Fruit fly (Drosophila melanogaster): Measurements from ENCODE around the gene app.
A peak's percentile ranks its signal among the peaks of the same experiment; 100 is the strongest.

Gene app

DNA sequence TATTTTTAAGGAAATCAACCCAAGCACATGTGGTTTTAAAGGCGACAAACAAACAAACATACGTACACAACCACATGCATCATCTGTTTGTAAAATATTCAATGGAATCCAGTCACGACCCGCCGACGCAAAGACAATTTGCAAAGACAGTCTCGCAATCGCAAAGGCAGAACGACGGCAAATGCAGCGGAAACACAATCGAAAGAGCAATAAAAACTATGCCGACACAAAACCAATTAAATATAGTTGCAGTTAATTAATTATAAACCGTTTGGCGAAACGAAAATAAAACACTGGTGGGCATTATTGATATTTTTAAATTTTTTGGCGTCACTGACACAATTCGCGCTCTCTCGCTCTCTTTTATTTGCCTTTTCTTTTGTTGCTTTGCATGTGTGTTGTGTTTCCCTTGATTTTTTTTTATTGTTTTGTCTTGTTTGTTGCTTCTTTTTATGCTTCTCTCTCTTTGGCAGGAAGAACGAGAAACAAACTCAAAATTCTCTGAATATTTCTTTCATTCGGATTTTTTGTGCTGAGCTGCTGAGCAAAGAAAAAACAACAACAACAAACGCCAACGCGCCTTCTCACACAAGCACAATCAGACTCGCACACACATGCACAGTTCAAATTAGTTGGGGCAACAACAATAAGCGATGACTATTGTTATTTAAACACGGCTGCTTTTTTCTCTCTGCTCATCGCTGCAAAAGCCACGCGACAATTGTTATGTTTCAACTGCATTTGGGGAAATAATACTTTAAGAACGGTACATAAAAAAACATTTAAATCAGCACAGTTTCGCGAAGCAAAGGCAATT, 907 bp downstream of the app start:
- TF ChIP-seq Med (GFP tag) (peak; percentile 68), CG18619 (GFP tag; optimal IDR thresholded peaks at IDR 0.05) (no peak), CG3281 (GFP tag; optimal IDR thresholded peaks at IDR 0.05) (no peak), Camta (GFP tag; optimal IDR thresholded peaks at IDR 0.05) (no peak), sd (tag; optimal IDR thresholded peaks at IDR 0.05) (peak; percentile 95), CG7556 (GFP tag; optimal IDR thresholded peaks at IDR 0.05) (no peak), CoRest (tag; optimal IDR thresholded peaks at IDR 0.05) (no peak), Bdp1 (GFP tag; optimal IDR thresholded peaks at IDR 0.05) (no peak), cwo (GFP tag; optimal IDR thresholded peaks at IDR 0.05) (no peak), nom (GFP tag; optimal IDR thresholded peaks at IDR 0.05) (peak; percentile 88), sima (GFP tag; optimal IDR thresholded peaks at IDR 0.05) (no peak), tna (GFP tag; IDR thresholded peaks at IDR 0.05; ENCODE audit: partially characterized antibody) (no peak), amos (GFP tag; IDR thresholded peaks at IDR 0.05; ENCODE audit: partially characterized antibody) (no peak), gcm2 (GFP tag; optimal IDR thresholded peaks at IDR 0.05) (no peak), ham (GFP tag; IDR thresholded peaks at IDR 0.05) (no peak), Nf-YC (tag; optimal IDR thresholded peaks at IDR 0.05) (peak; percentile 3), Vsx1 (GFP tag; optimal IDR thresholded peaks at IDR 0.05) (peak; percentile 43), kah (GFP tag; optimal IDR thresholded peaks at IDR 0.05) (no peak), HLHmδ (GFP tag; optimal IDR thresholded peaks at IDR 0.05) (no peak), luna (GFP tag; optimal IDR thresholded peaks at IDR 0.05) (no peak), Blimp-1 (GFP tag; optimal IDR thresholded peaks at IDR 0.05) (no peak), gem (tag; optimal IDR thresholded peaks at IDR 0.05) (no peak), CG12071 (GFP tag; optimal IDR thresholded peaks at IDR 0.05) (no peak), CG16779 (GFP tag; IDR thresholded peaks at IDR 0.05) (no peak), corto (GFP tag; optimal IDR thresholded peaks at IDR 0.05) (peak; percentile 33), run (tag; optimal IDR thresholded peaks at IDR 0.05) (no peak), CG3407 (GFP tag; optimal IDR thresholded peaks at IDR 0.05) (no peak), GATAe (GFP tag; conservative IDR thresholded peaks at IDR 0.05) (no peak), CG3847 (GFP tag; IDR thresholded peaks at IDR 0.05) (no peak), CG2199 (GFP tag; IDR thresholded peaks at IDR 0.05) (peak; percentile 68; the same call in 1 of the 3 replicates), ara (GFP tag; IDR thresholded peaks at IDR 0.05) (peak; percentile 53; the same call in 1 of the 2 replicates), CG30431 (GFP tag; optimal IDR thresholded peaks at IDR 0.05) (no peak), CG14860 (GFP tag; IDR thresholded peaks at IDR 0.05; ENCODE audit: partially characterized antibody) (no peak), bsh (GFP tag; optimal IDR thresholded peaks at IDR 0.05) (peak in 1 of 2 experiments; percentile 75), twi (tag; optimal IDR thresholded peaks at IDR 0.05) (peak; percentile 47), sr (GFP tag; IDR thresholded peaks at IDR 0.05) (peak; percentile 63; the same call in 2 of the 3 replicates), exex (tag; optimal IDR thresholded peaks at IDR 0.05) (peak; percentile 31), CG1647 (GFP tag; optimal IDR thresholded peaks at IDR 0.05) (no peak), CG3995 (GFP tag; optimal IDR thresholded peaks at IDR 0.05) (no peak), toy (GFP tag; IDR thresholded peaks at IDR 0.05) (no peak), CG34422 (GFP tag; IDR thresholded peaks at IDR 0.05) (0 out of 3 replicates have a peak, but pooled peaks have one; percentile 41), Doc3 (GFP tag; IDR thresholded peaks at IDR 0.05; ENCODE audit: partially characterized antibody) (no peak), CG18011 (GFP tag; optimal IDR thresholded peaks at IDR 0.05) (no peak), CG13123 (GFP tag; optimal IDR thresholded peaks at IDR 0.05) (no peak), pros (GFP tag; optimal IDR thresholded peaks at IDR 0.05) (no peak), CG6765 (GFP tag; optimal IDR thresholded peaks at IDR 0.05) (no peak), fru (optimal IDR thresholded peaks at IDR 0.05) (no peak), HmgZ (tag; optimal IDR thresholded peaks at IDR 0.05) (peak; percentile 16), tio (GFP tag; optimal IDR thresholded peaks at IDR 0.05) (no peak)

Data from whole organism, embryonic.